Fruit fly (Drosophila melanogaster): ENCODE results near the gene CG31326.

Gene CG31326

DNA sequence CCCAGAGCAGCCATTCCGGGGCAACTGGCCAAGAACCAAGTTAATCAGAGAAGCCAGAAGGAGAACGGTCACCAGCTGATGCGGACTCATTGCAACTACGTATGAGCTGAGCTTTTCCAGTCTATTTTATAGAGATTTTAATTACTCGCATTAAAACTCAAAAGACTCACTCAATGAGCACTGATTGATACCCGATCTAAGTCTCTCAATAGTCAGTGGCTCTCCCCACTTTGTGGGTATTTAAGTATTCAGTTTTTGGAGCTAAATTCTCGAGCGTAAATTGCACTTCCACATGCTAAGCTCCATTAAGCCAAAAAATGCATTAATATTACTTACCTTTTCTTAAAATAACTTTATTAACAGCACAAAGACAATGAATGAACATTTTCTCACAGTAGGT is at the start of gene CG31326:
CG31326 (minus strand) TSS at position 101 of the 400 bp plus-strand sequence.
- TF ChIP-seq Sin3A (optimal IDR thresholded peaks at IDR 0.05) = no peak
- no peak for TF ChIP-seq ttk (optimal IDR thresholded peaks at IDR 0.05)
- TF ChIP-seq h (optimal IDR thresholded peaks at IDR 0.05) = no peak
- TF ChIP-seq psq (optimal IDR thresholded peaks at IDR 0.05) = no peak
- no peak for TF ChIP-seq Myc (optimal IDR thresholded peaks at IDR 0.05)
- TF ChIP-seq insv (optimal IDR thresholded peaks at IDR 0.05) = no peak

DNA sequence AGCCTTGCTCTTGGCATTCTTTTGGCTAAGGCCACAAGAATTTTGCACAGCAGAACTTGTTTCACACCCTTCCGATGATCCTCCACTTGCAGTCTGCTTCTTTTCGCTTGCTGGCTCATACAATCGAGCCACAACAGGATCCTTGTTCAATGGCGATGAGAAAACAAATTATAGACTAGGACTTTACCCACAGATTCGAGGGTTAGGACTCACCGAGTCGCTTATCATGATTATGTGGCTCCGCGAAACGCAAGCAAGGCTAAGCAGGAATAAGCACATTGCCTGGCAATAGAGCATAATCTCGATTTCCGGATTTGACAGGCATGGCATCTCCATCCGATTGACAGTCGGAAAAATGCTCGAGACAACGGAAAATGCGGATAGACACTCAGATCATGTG is 42.1 kb upstream of the CG31326 start, which contains the start of the genes CG14839 and CG14841:
CG14839 (plus strand) TSS at position 301 of the 400 bp plus-strand sequence.
CG14841 (minus strand) TSS at position 332 of the 400 bp plus-strand sequence.
- no peak for TF ChIP-seq ttk (optimal IDR thresholded peaks at IDR 0.05)
- TF ChIP-seq Myc (optimal IDR thresholded peaks at IDR 0.05) = no peak
- TF ChIP-seq h (optimal IDR thresholded peaks at IDR 0.05) = no peak
- TF ChIP-seq insv (optimal IDR thresholded peaks at IDR 0.05) = no peak
- TF ChIP-seq Sin3A (optimal IDR thresholded peaks at IDR 0.05) = no peak
- TF ChIP-seq psq (optimal IDR thresholded peaks at IDR 0.05) = no peak

dm6 chr3R:14261113-14261512 is 41.1 kb upstream of the CG31326 start, which contains the start of gene CG14840:
CG14840 (minus strand) TSS chr3R:14261213.
- TF ChIP-seq Sin3A (optimal IDR thresholded peaks at IDR 0.05) (no peak), Myc (optimal IDR thresholded peaks at IDR 0.05) (no peak), ttk (optimal IDR thresholded peaks at IDR 0.05) (no peak), h (optimal IDR thresholded peaks at IDR 0.05) (no peak), psq (optimal IDR thresholded peaks at IDR 0.05) (no peak)

- no peak for TF ChIP-seq ttk (optimal IDR thresholded peaks at IDR 0.05)
Observed at dm6 chr3R:14259821-14260220, 39.8 kb upstream of the CG31326 start, which contains the start of gene MetRS-m. MetRS-m (minus strand) TSS chr3R:14259991.

DNA sequence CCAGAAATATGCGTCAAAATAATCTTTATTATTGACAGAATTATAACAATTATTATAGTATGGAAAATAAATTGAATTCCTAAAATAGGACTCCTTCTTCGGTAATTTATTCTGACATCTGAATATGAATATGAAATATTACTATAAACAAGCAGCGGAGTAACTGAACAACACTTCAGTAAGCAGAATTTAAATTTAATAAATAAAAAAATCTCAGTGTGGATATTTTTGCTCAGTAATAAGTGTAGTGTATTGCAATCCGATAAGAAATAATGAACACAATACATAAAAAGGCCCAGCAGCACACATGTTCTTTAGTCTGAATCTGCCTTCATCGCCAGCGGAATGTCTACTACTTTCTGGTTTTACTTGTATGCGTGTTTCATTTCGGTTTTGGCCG is 35.8 kb upstream of the CG31326 start, which contains the start of gene CG43179:
CG43179 (plus strand) TSS at position 301 of the 400 bp plus-strand sequence.
- TF ChIP-seq ttk (optimal IDR thresholded peaks at IDR 0.05) (no peak), insv (optimal IDR thresholded peaks at IDR 0.05) (no peak), h (optimal IDR thresholded peaks at IDR 0.05) (no peak), Sin3A (optimal IDR thresholded peaks at IDR 0.05) (no peak), Myc (optimal IDR thresholded peaks at IDR 0.05) (no peak), psq (optimal IDR thresholded peaks at IDR 0.05) (no peak)

dm6 chr3R:14245371-14245770 is 25.4 kb upstream of the CG31326 start, which contains the start of gene CG9616:
CG9616 (minus strand) TSS chr3R:14245471.
- TF ChIP-seq Sin3A (optimal IDR thresholded peaks at IDR 0.05) (no peak), psq (optimal IDR thresholded peaks at IDR 0.05) (no peak), h (optimal IDR thresholded peaks at IDR 0.05) (no peak), ttk (optimal IDR thresholded peaks at IDR 0.05) (no peak), insv (optimal IDR thresholded peaks at IDR 0.05) (no peak), Myc (optimal IDR thresholded peaks at IDR 0.05) (no peak)

- TF ChIP-seq Myc (optimal IDR thresholded peaks at IDR 0.05) (no peak), insv (optimal IDR thresholded peaks at IDR 0.05) (no peak), ttk (optimal IDR thresholded peaks at IDR 0.05) (no peak), psq (optimal IDR thresholded peaks at IDR 0.05) (no peak), h (optimal IDR thresholded peaks at IDR 0.05) (no peak), Sin3A (optimal IDR thresholded peaks at IDR 0.05) (no peak)
Observed at dm6 chr3R:14244577-14244976, 24.6 kb upstream of the CG31326 start, which contains the start of gene CG43291. CG43291 (minus strand) TSS chr3R:14244677.

dm6 chr3R:14229045-14229444 is 9.0 kb upstream of the CG31326 start, which contains the start of gene CG9624:
CG9624 (minus strand) TSS chr3R:14229145.
- TF ChIP-seq Sin3A (optimal IDR thresholded peaks at IDR 0.05) (no peak), h (optimal IDR thresholded peaks at IDR 0.05) (no peak), insv (optimal IDR thresholded peaks at IDR 0.05) (no peak), psq (optimal IDR thresholded peaks at IDR 0.05) (no peak), Myc (optimal IDR thresholded peaks at IDR 0.05) (no peak), ttk (optimal IDR thresholded peaks at IDR 0.05) (no peak)

DNA sequence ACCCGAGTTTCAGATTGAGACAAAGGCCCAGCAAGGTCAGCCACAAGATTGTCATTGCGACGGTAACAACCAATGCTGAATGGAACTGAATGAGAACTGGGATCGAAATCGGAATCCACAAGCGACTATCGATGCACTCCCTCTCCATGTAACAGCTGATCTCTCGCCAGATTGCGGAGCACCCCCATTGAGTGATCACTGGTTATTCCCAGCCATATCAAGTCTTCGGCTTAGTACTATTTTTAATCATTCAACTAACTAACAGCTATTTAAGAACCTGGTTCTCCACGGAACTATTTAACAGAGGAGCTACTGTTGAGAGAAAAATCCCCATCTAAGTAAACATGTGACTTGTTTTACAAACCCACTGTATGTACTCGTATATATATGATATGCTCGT is 6.7 kb upstream of the CG31326 start, which contains the start of gene CG9631:
CG9631 (minus strand) TSS at position 101 of the 400 bp plus-strand sequence.
- TF ChIP-seq h (optimal IDR thresholded peaks at IDR 0.05) (no peak), ttk (optimal IDR thresholded peaks at IDR 0.05) (no peak), Sin3A (optimal IDR thresholded peaks at IDR 0.05) (no peak), psq (optimal IDR thresholded peaks at IDR 0.05) (no peak), insv (optimal IDR thresholded peaks at IDR 0.05) (no peak), Myc (optimal IDR thresholded peaks at IDR 0.05) (no peak)

DNA sequence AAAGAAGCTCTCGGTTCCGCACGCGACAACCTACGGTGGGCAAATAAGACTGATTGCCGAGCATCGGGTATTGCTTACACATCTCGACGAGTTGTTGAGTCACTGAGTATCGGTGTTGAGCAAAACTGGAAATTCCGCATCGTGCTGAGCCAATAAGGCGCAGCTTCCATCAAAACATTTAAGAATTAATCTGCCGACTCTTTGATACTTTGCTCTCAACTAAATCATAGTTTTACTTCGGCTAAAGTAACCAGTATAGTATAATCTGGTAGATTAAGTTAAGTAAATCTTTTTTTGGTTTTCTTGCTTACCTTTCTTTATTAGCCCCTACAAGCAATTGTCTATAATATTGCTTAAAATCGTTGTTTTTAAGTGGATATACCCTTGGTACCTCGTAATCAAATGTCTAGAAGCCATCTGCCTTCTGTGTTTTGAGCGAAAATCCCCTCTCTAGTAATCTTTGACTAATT is 4.1 kb upstream of the CG31326 start, which contains the start of gene Sp212:
Sp212 (minus strand) TSS at position 51 of the 470 bp plus-strand sequence.
- no peak for TF ChIP-seq h (optimal IDR thresholded peaks at IDR 0.05)
- TF ChIP-seq ttk (optimal IDR thresholded peaks at IDR 0.05) = no peak
- no peak for TF ChIP-seq insv (optimal IDR thresholded peaks at IDR 0.05)

dm6 chr3R:14221484-14221883 is 1.5 kb upstream of the CG31326 start, which contains the start of gene CG33109:
CG33109 (minus strand) TSS chr3R:14221584.
- TF ChIP-seq Myc (optimal IDR thresholded peaks at IDR 0.05) (no peak), psq (optimal IDR thresholded peaks at IDR 0.05) (no peak), insv (optimal IDR thresholded peaks at IDR 0.05) (no peak)

- TF ChIP-seq Myc (optimal IDR thresholded peaks at IDR 0.05) (no peak), h (optimal IDR thresholded peaks at IDR 0.05) (no peak), ttk (optimal IDR thresholded peaks at IDR 0.05) (no peak), insv (optimal IDR thresholded peaks at IDR 0.05) (no peak), psq (optimal IDR thresholded peaks at IDR 0.05) (no peak), Sin3A (optimal IDR thresholded peaks at IDR 0.05) (no peak)
Observed at dm6 chr3R:14217839-14218238, 2.2 kb downstream of the CG31326 start, which contains the start of gene CG9649. CG9649 (minus strand) TSS chr3R:14217882.

- TF ChIP-seq ttk (optimal IDR thresholded peaks at IDR 0.05) = no peak
- no peak for TF ChIP-seq insv (optimal IDR thresholded peaks at IDR 0.05)
- TF ChIP-seq Myc (optimal IDR thresholded peaks at IDR 0.05) = no peak
- TF ChIP-seq Sin3A (optimal IDR thresholded peaks at IDR 0.05) = no peak
- TF ChIP-seq h (optimal IDR thresholded peaks at IDR 0.05) = no peak
- TF ChIP-seq psq (optimal IDR thresholded peaks at IDR 0.05) = no peak
Observed at dm6 chr3R:14214776-14215175, 5.2 kb downstream of the CG31326 start, which contains the start of gene Dop1R1. Dop1R1 (minus strand) TSS chr3R:14214810.

Measured in Kc167 (cell line).